Worm (Caenorhabditis elegans) whole organism, L3 larva: ENCODE data around the gene F17C8.9.

ENCODE experiments used
- elt-3 ChIP-seq, 3 experiments: fragments of 150-350 bp in 1 of 3; sonication (generic microtip) in 2 of 3; optimal IDR thresholded peaks; 2 replicates in 2 of 3; 4 replicates in 1 of 3; lab custom pipeline; 2014 to 2017; ENCODE audit warnings: missing biosample characterization in 3 of 3, missing genetic modification characterization in 3 of 3
- unc-39 ChIP-seq: sonication (generic microtip); optimal IDR thresholded peaks from 4 replicates; lab custom pipeline; 2017; ENCODE audit warnings: missing biosample characterization, missing genetic modification characterization
- zag-1 ChIP-seq: fragments of 150-350 bp; optimal IDR thresholded peaks from 2 replicates; lab custom pipeline; 2014; ENCODE audit warnings: missing biosample characterization, missing genetic modification characterization

DNA sequence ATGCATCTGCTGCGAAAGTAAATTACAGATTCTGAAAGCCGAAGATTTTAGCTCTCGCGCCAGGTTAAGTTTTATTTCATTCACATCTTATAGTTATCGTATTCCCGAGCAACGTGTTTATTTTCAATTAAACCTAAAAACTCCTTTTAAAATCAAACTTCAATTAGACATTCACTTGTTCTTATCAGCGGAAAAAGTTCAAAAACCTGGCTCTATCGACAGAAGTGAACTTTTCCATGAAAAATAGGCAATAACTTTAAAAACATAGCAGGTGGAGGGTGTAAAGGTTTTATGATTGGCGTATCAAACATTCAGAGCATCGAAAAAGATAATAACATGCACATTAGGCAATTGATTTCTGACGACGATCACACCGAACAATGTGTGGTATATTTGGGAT, 45.2 kb upstream of the F17C8.9 start, which contains the start of gene ppat-1:
- no peak for TF ChIP-seq zag-1 (tag; lab: Kevin White, UChicago)
- TF ChIP-seq unc-39 (tag; lab: Kevin White, UChicago): no peak
- TF ChIP-seq elt-3 (tag; optimal IDR thresholded peaks at IDR 0.05; lab: Kevin White, UChicago): no peak
